Fruit fly (Drosophila melanogaster) ovary, adult (tissue): ENCODE data around the gene GatA.

Source experiments
- CG17801 ChIP-seq: fragments of 200-800 bp; optimal IDR thresholded peaks from 2 replicates; lab custom pipeline; 2019; ENCODE audit warnings: missing biosample characterization, mild to moderate bottlenecking, missing genetic modification characterization, moderate library complexity; ENCODE audit not compliant: partially characterized antibody

Gene GatA

DNA sequence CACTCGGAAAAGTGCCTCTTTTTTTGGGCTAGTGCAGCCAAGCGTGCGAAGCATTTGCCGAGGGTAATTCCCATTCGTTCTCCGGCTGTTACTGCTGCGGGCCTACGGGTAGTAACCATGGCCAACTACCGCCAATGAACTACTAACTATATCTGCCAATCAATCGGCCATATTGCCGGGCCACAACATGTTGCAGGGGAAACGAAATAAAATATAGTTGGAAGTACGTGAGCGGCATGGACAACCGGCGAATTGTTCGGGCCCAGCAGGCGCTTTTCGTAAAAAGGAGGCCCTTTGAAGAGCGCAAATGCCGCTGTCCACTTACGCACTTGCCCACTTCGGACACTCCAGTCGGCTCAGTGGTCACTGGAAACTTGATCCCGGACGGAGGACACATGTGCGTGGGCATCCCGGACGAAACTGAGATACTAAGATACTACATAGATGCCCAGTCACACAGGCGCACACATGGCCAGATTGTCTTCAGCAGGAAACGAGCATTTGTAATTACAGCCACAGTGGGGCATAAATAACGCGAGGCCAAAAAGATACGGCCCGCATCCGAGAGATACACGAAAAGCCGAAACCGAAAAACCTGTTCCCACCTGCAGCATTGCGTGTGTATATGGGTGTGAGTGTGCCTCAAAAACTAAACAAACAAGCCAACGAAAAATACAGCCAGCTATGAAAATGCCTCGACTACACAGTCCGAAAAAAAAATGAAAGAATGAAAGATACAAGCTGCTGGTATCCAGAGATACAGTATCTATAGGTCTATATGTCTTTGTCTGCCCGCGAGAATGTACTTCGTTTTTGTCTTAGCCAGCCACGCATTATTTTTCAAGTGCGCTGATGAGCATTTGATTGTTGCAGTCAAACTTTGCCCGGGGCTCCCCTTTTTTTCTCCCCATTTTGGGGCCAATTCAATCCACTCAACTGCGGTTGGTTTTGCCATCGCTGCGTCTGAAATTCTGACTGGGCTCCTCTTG, 40.9 kb downstream of the GatA start:
- TF ChIP-seq CG17801, result no peak

- TF ChIP-seq CG17801, result no peak
Measured at dm6 chr3R:18986089-18986887, 42.4 kb downstream of the GatA start.

DNA sequence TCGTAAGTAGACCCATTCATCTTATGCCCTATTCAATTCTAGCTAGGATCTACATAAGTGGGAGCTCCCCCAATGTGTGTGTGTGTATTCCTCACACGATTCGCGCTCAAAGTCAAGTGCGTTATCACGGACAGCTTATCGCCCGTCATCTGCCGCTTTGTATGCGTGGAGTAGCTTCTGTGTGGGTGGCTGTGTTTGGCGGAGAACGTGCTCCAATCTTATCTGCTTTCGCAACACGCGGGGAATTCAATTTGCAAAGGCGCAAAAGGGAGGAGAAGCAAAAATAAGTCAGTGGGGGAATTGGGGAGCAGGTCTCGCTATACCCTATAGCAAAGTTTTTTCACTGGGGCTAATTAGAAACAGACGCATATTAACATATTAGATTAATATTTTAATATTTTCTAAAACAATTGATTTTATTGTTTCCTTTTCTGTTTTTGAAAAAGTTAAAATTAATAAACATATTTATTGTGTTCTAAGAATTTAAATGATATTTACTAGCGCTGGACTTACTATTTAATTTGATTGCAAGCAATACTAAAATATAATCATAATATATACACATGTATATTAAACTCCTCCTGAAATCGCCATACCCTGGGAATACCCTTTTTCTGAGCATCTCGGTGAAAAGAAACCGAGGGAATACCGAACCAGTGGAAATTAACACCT, 43.4 kb downstream of the GatA start:
- peak; percentile 81 for TF ChIP-seq CG17801

- peak; percentile 83 for TF ChIP-seq CG17801
Measured at dm6 chr3R:18983614-18984185, 45.0 kb downstream of the GatA start, which contains the start of the genes snRNP-U1-C and gukh. Gene snRNP-U1-C, minus strand, starts transcription at chr3R:18983650. Gene gukh, plus strand, starts transcription at chr3R:18984025.

DNA sequence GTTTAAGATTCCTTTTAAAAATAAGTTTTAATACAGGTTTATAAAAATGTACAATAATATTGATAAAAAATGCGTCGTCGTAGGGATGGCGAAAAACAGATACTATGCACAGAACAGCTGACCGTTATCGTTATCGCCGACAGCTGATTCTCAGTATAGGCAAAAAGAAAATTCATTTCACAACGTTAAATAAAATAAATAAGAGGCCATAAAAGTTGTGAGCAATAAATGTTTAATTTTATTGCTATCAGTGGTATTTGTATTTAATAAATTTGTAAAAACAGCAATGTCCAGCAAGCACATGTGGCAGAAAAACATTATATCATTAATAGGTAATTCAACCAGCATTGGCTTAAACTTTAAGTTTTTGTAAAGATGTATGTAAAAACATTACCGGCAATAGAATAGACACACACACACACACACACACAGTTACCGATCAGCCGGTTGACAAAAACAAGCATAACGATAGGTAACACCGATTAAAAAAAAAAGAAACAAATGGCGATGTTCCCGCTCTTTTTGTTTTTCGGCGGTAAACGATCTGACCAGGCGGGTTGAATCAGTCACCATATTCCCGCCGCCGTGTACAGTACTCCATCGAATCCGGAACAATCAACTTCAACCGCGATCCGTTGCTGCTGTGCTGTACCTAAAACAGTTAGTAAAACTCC, 47.7 kb downstream of the GatA start, which contains the start of the genes dnk and Smu1:
Gene dnk (plus strand): TSS at position 133 of the 674 bp plus-strand sequence.
Gene Smu1 (minus strand): TSS at position 462 of the 674 bp plus-strand sequence.
- peak; percentile 59 for TF ChIP-seq CG17801

DNA sequence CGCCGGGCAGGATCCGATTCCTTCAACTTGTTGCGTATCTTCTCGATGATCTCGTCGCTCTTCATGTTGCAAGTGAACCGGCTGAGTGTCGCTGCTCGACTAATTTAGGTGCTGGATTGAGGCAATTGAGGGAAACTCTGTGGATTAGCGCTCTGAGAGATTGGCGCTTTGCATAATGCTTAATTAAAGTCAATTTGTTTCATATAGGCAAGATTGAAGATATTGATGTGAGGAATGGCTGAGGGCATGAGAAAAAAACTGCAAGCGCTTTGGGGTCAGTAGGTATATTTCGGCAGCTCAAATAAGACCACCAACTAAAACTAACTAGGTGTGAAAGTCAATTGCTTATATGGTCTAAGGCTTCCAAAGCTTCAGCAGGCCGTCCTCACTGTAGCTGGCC, 49.9 kb downstream of the GatA start, which contains the start of gene euc:
Gene euc (minus strand): TSS at position 101 of the 400 bp plus-strand sequence.
- no peak for TF ChIP-seq CG17801
